Fruit fly (Drosophila melanogaster) whole organism, embryonic: ENCODE results near the gene CG4709.

ENCODE experiments used
- Abd-B ChIP-seq: fragments of 200-800 bp; sonication (Bioruptor generic); optimal IDR thresholded peaks from 2 replicates; lab custom pipeline; 2018; ENCODE audit warnings: missing biosample characterization, mild to moderate bottlenecking, missing genetic modification characterization, moderate library complexity
- B-H2 ChIP-seq: fragments of 200-800 bp; sonication (Bioruptor generic); optimal IDR thresholded peaks from 2 replicates; lab custom pipeline; 2018; ENCODE audit warnings: missing biosample characterization, mild to moderate bottlenecking, missing genetic modification characterization
- Bdp1 ChIP-seq: fragments of 200-800 bp; sonication (Bioruptor generic); optimal IDR thresholded peaks from 3 replicates; lab custom pipeline; 2016; ENCODE audit warnings: missing biosample characterization, missing genetic modification characterization
- CG11560 ChIP-seq: fragments of 200-800 bp; sonication (Bioruptor generic); IDR thresholded peaks from 3 replicates; pipeline ENCODE4 v1.3.6; 2022; ENCODE audit warnings: missing biosample characterization, missing genetic modification characterization
- CG11695 ChIP-seq: fragments of 200-800 bp; sonication (Bioruptor generic); IDR thresholded peaks from 3 replicates; pipeline ENCODE4 v1.3.6; 2022; ENCODE audit warnings: missing biosample characterization, missing genetic modification characterization
- CG15011 ChIP-seq: fragments of 200-800 bp; sonication (Bioruptor generic); optimal IDR thresholded peaks from 3 replicates; lab custom pipeline; 2018; ENCODE audit warnings: missing biosample characterization, mild to moderate bottlenecking, missing genetic modification characterization
- CG15073 ChIP-seq: fragments of 200-800 bp; sonication (Bioruptor generic); optimal IDR thresholded peaks from 2 replicates; lab custom pipeline; 2016; ENCODE audit warnings: missing biosample characterization, missing genetic modification characterization
- CG1603 ChIP-seq: fragments of 200-800 bp; sonication (Bioruptor generic); optimal IDR thresholded peaks from 2 replicates; lab custom pipeline; 2019; ENCODE audit warnings: missing biosample characterization, mild to moderate bottlenecking, missing genetic modification characterization, moderate library complexity
- CG18262 ChIP-seq: fragments of 200-800 bp; optimal IDR thresholded peaks from 3 replicates; lab custom pipeline; 2019; ENCODE audit warnings: missing biosample characterization, mild to moderate bottlenecking, missing genetic modification characterization, moderate library complexity
- CG2129 ChIP-seq: fragments of 200-800 bp; sonication (Bioruptor generic); IDR thresholded peaks from 2 replicates; pipeline ENCODE4 v1.3.6; 2022; ENCODE audit warnings: missing biosample characterization, missing genetic modification characterization; ENCODE audit not compliant: partially characterized antibody
- CG2678 ChIP-seq: fragments of 200-800 bp; sonication (Bioruptor generic); optimal IDR thresholded peaks from 3 replicates; lab custom pipeline; 2019; ENCODE audit warnings: missing biosample characterization, mild to moderate bottlenecking, missing genetic modification characterization, moderate library complexity
- CG30403 ChIP-seq: fragments of 200-800 bp; sonication (Bioruptor generic); optimal IDR thresholded peaks from 3 replicates; lab custom pipeline; 2016; ENCODE audit warnings: missing biosample characterization, missing genetic modification characterization
- CG31441 ChIP-seq: fragments of 200-800 bp; sonication (Bioruptor generic); IDR thresholded peaks from 2 replicates; pipeline ENCODE4 v1.3.6; 2022; ENCODE audit warnings: missing biosample characterization, missing genetic modification characterization
- CG3163 ChIP-seq: fragments of 200-800 bp; sonication (Bioruptor generic); optimal IDR thresholded peaks from 3 replicates; lab custom pipeline; 2016; ENCODE audit warnings: missing biosample characterization, missing genetic modification characterization
- CG4360 ChIP-seq: fragments of 200-800 bp; sonication (Bioruptor generic); IDR thresholded peaks from 2 replicates; pipeline ENCODE4 v1.3.6; 2022; ENCODE audit warnings: missing biosample characterization, missing genetic modification characterization
- CG4424 ChIP-seq: fragments of 200-800 bp; sonication (Bioruptor generic); optimal IDR thresholded peaks from 3 replicates; lab custom pipeline; 2016; ENCODE audit warnings: missing biosample characterization, missing genetic modification characterization
- CG4617 ChIP-seq: fragments of 200-800 bp; sonication (Bioruptor generic); optimal IDR thresholded peaks from 3 replicates; lab custom pipeline; 2016; ENCODE audit warnings: missing biosample characterization, missing genetic modification characterization, borderline replicate concordance
- CG4707 ChIP-seq: fragments of 200-800 bp; sonication (Bioruptor generic); optimal IDR thresholded peaks from 2 replicates; lab custom pipeline; 2018; ENCODE audit warnings: missing biosample characterization, mild to moderate bottlenecking, missing genetic modification characterization, moderate library complexity
- CG4730 ChIP-seq: fragments of 200-800 bp; sonication (Bioruptor generic); IDR thresholded peaks from 2 replicates; pipeline ENCODE4 v1.3.6; 2022; ENCODE audit warnings: missing biosample characterization, missing genetic modification characterization
- CG4854 ChIP-seq: fragments of 200-800 bp; sonication (Bioruptor generic); optimal IDR thresholded peaks from 2 replicates; lab custom pipeline; 2016; ENCODE audit warnings: missing biosample characterization, missing genetic modification characterization, inconsistent platforms
- CG6654 ChIP-seq: fragments of 200-800 bp; sonication (Bioruptor generic); optimal IDR thresholded peaks from 2 replicates; lab custom pipeline; 2017; ENCODE audit warnings: missing biosample characterization, mild to moderate bottlenecking, missing genetic modification characterization
- CG6765 ChIP-seq: fragments of 200-800 bp; sonication (Bioruptor generic); optimal IDR thresholded peaks from 3 replicates; lab custom pipeline; 2017; ENCODE audit warnings: missing biosample characterization, mild to moderate bottlenecking, missing genetic modification characterization
- CG8290 ChIP-seq, 3 experiments: fragments of 200-800 bp; sonication (Bioruptor generic); optimal IDR thresholded peaks; 2 replicates each; lab custom pipeline; 2016 to 2019; ENCODE audit warnings: missing biosample characterization in 3 of 3, missing genetic modification characterization in 3 of 3, mild to moderate bottlenecking in 2 of 3, moderate library complexity in 1 of 3
- CG9932 ChIP-seq: fragments of 200-800 bp; sonication (Bioruptor generic); IDR thresholded peaks from 2 replicates; pipeline ENCODE4 v1.3.6; 2022; ENCODE audit warnings: missing biosample characterization, missing genetic modification characterization
- D ChIP-seq, 2 experiments: fragments of 200-800 bp in 1 of 2; fragments of >200 bp in 1 of 2; sonication (Bioruptor generic) in 1 of 2; optimal IDR thresholded peaks; 2 replicates in 1 of 2; 3 replicates in 1 of 2; lab custom pipeline; 2017; ENCODE audit warnings: mild to moderate bottlenecking in 1 of 2, missing biosample characterization in 1 of 2, missing genetic modification characterization in 1 of 2, missing genetic modification reagents in 1 of 2
- E2f2 ChIP-seq: fragments of 200-800 bp; sonication (Bioruptor generic); IDR thresholded peaks from 2 replicates; pipeline ENCODE4 v1.3.6; 2022; ENCODE audit warnings: missing biosample characterization, missing genetic modification characterization
- Elba2 ChIP-seq: fragments of 200-800 bp; sonication (Bioruptor generic); optimal IDR thresholded peaks from 3 replicates; lab custom pipeline; 2016; ENCODE audit warnings: missing biosample characterization, missing genetic modification characterization
- Ets97D ChIP-seq: fragments of 200-800 bp; sonication (Bioruptor generic); optimal IDR thresholded peaks from 3 replicates; lab custom pipeline; 2016; ENCODE audit warnings: missing biosample characterization, missing genetic modification characterization
- Gug ChIP-seq: fragments of 200-800 bp; sonication (Bioruptor generic); IDR thresholded peaks from 4 replicates; pipeline ENCODE4 v1.3.6; 2022; ENCODE audit warnings: missing biosample characterization, missing genetic modification characterization
- Med ChIP-seq: fragments of 200-800 bp; sonication (Bioruptor generic); peaks from one replicate; lab custom pipeline; 2016; ENCODE audit warnings: missing biosample characterization, missing genetic modification characterization, mild to moderate bottlenecking, inconsistent platforms, moderate library complexity
- NfI ChIP-seq: fragments of 200-800 bp; sonication (Bioruptor generic); optimal IDR thresholded peaks from 3 replicates; lab custom pipeline; 2018; ENCODE audit warnings: missing biosample characterization, mild to moderate bottlenecking, missing genetic modification characterization, moderate library complexity
- Opbp ChIP-seq: fragments of 200-800 bp; sonication (Bioruptor generic); IDR thresholded peaks from 3 replicates; pipeline ENCODE4 v1.3.6; 2022; ENCODE audit warnings: missing biosample characterization, missing genetic modification characterization; ENCODE audit not compliant: partially characterized antibody
- Pdp1 ChIP-seq, 2 experiments: fragments of 200-800 bp; sonication (Bioruptor generic); optimal IDR thresholded peaks; 3 replicates each; lab custom pipeline; 2016; ENCODE audit warnings: missing biosample characterization in 2 of 2, missing genetic modification characterization in 2 of 2, mild to moderate bottlenecking in 1 of 2, moderate library complexity in 1 of 2
- Sry-β ChIP-seq: fragments of 200-800 bp; sonication (Bioruptor generic); optimal IDR thresholded peaks from 2 replicates; lab custom pipeline; 2018; ENCODE audit warnings: missing biosample characterization, mild to moderate bottlenecking, missing genetic modification characterization, moderate library complexity
- Taf1 ChIP-seq: fragments of 200-800 bp; sonication (Bioruptor generic); IDR thresholded peaks from 2 replicates; pipeline ENCODE4 v1.3.6; 2022; ENCODE audit warnings: missing biosample characterization, missing genetic modification characterization
- ab ChIP-seq: fragments of 200-800 bp; sonication (Bioruptor generic); optimal IDR thresholded peaks from 2 replicates; lab custom pipeline; 2016; ENCODE audit warnings: missing biosample characterization, missing genetic modification characterization
- btn ChIP-seq: fragments of 200-800 bp; sonication (Bioruptor generic); optimal IDR thresholded peaks from 2 replicates; lab custom pipeline; 2016; ENCODE audit warnings: missing biosample characterization, missing genetic modification characterization
- chn ChIP-seq: fragments of 200-800 bp; sonication (Bioruptor generic); optimal IDR thresholded peaks from 2 replicates; lab custom pipeline; 2016; ENCODE audit warnings: missing biosample characterization, missing genetic modification characterization
- dan ChIP-seq: fragments of 200-800 bp; sonication (Bioruptor generic); IDR thresholded peaks from 2 replicates; pipeline ENCODE4 v1.3.6; 2022; ENCODE audit warnings: missing biosample characterization, missing genetic modification characterization
- dati ChIP-seq: fragments of 200-800 bp; sonication (Bioruptor generic); IDR thresholded peaks from 2 replicates; pipeline ENCODE4 v1.3.6; 2022; ENCODE audit warnings: missing biosample characterization, missing genetic modification characterization
- exex ChIP-seq: fragments of 200-800 bp; sonication (Bioruptor generic); optimal IDR thresholded peaks from 4 replicates; lab custom pipeline; 2018; ENCODE audit warnings: missing biosample characterization, mild to moderate bottlenecking, missing genetic modification characterization, moderate library complexity
- gcm ChIP-seq: fragments of 200-800 bp; sonication (Bioruptor generic); optimal IDR thresholded peaks from 2 replicates; lab custom pipeline; 2019; ENCODE audit warnings: missing biosample characterization, mild to moderate bottlenecking, missing genetic modification characterization, moderate library complexity
- hth ChIP-seq: fragments of >200 bp; optimal IDR thresholded peaks from 2 replicates; lab custom pipeline; 2017; ENCODE audit warnings: inconsistent platforms
- insv ChIP-seq, 2 experiments: fragments of 200-800 bp; sonication (Bioruptor generic); optimal IDR thresholded peaks; 3 replicates each; lab custom pipeline; 2016 to 2018; ENCODE audit warnings: missing biosample characterization in 2 of 2, missing genetic modification characterization in 2 of 2
- jigr1 ChIP-seq: fragments of 200-800 bp; sonication (Bioruptor generic); IDR thresholded peaks from 3 replicates; pipeline ENCODE4 v1.3.6; 2022; ENCODE audit warnings: missing biosample characterization, missing genetic modification characterization
- pzg ChIP-seq: fragments of 200-800 bp; sonication (Bioruptor generic); optimal IDR thresholded peaks from 3 replicates; lab custom pipeline; 2018; ENCODE audit warnings: missing biosample characterization, mild to moderate bottlenecking, missing genetic modification characterization, moderate library complexity
- rib ChIP-seq: fragments of 200-800 bp; sonication (Bioruptor generic); IDR thresholded peaks from 2 replicates; pipeline ENCODE4 v1.3.6; 2022; ENCODE audit warnings: missing biosample characterization, missing genetic modification characterization
- trem ChIP-seq: fragments of 200-800 bp; optimal IDR thresholded peaks from 3 replicates; lab custom pipeline; 2019; ENCODE audit warnings: missing biosample characterization, mild to moderate bottlenecking, missing genetic modification characterization, moderate library complexity
- trh ChIP-seq: fragments of 200-800 bp; sonication (Bioruptor generic); optimal IDR thresholded peaks from 2 replicates; lab custom pipeline; 2016; ENCODE audit warnings: missing biosample characterization, missing genetic modification characterization

Gene CG4709

DNA sequence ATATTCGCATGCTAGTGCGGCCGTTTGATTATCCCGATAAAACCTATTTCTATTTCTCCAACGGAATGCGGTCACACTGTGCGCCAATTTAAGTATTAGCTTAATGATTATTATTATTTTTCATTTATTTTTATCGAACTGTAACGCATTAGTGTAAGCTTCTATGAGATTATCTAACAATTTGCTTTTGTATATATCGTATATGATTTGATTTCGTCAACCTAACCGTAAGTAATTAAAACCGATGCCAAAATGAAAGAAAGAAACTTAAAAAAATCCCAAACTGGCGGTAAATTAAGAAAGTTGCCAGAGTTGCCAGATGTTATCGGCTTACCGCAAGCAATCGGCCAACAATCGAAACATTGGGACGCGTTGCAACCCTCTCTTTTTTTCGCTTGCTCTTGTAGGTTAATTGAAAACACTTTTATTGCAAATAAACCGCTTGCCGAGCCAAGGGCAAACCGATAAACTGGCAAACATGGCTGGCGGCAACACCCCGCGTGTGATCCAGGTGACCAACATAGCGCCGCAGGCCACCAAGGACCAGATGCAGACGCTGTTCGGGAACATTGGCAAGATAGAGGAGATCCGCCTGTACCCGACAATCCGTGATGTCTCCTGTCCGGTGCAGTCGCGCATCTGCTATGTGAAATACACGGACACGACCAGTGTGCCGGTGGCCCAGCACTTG, 41.4 kb upstream of the CG4709 start, which contains the start of the genes Etl1 and Srp54 (continued):
- TF ChIP-seq CG11560 (tag; lab: Robert Waterston, UW), result no peak
- TF ChIP-seq Pdp1 (GFP tag; optimal IDR thresholded peaks at IDR 0.05; lab: Kevin White, UChicago), result peak in 1 of 2 experiments; percentile 37
- no peak for TF ChIP-seq B-H2 (GFP tag; lab: Kevin White, UChicago)
- TF ChIP-seq CG15011, result no peak
- peak; percentile 30 for TF ChIP-seq CG4617 (GFP tag; lab: Kevin White, UChicago)
- no peak for TF ChIP-seq rib
- no peak for TF ChIP-seq Taf1 (GFP tag; lab: Robert Waterston, UW)
- peak; percentile 9 for TF ChIP-seq Ets97D (GFP tag; lab: Kevin White, UChicago)
- TF ChIP-seq CG30403 (GFP tag; lab: Kevin White, UChicago), result no peak
- no peak for TF ChIP-seq Bdp1
- peak; percentile 75 for TF ChIP-seq trem (tag; lab: Kevin White, UChicago)
- TF ChIP-seq chn (GFP tag; lab: Kevin White, UChicago), result no peak
- TF ChIP-seq CG18262 (tag; lab: Kevin White, UChicago), result no peak
- no peak for TF ChIP-seq CG4854 (GFP tag; lab: Kevin White, UChicago)
- TF ChIP-seq CG6765 (GFP tag; lab: Kevin White, UChicago), result no peak
- TF ChIP-seq dan (GFP tag; lab: Robert Waterston, UW), result no peak
- no peak for TF ChIP-seq ab (GFP tag; lab: Kevin White, UChicago)
- no peak for TF ChIP-seq CG15073 (GFP tag; lab: Kevin White, UChicago)
- peak; percentile 54; the same call in 1 of the 3 replicates for TF ChIP-seq jigr1
- TF ChIP-seq CG4424 (GFP tag; lab: Kevin White, UChicago), result peak; percentile 2
- TF ChIP-seq CG2129 (GFP tag; lab: Robert Waterston, UW), result no peak
- TF ChIP-seq CG2678 (tag; lab: Kevin White, UChicago), result peak; percentile 7
- no peak for TF ChIP-seq trh
- peak; percentile 84 for TF ChIP-seq E2f2
- TF ChIP-seq CG6654 (GFP tag; lab: Kevin White, UChicago), result no peak
- TF ChIP-seq CG11695 (GFP tag; lab: Robert Waterston, UW), result no peak
- peak; percentile 13 for TF ChIP-seq gcm (GFP tag; lab: Kevin White, UChicago)
- TF ChIP-seq CG4730 (GFP tag; lab: Robert Waterston, UW), result no peak
- TF ChIP-seq Gug (GFP tag; lab: Robert Waterston, UW), result peak; percentile 39; the same call in 2 of the 4 replicates
- peak; percentile 43 for TF ChIP-seq pzg (GFP tag; lab: Kevin White, UChicago)
- TF ChIP-seq D (optimal IDR thresholded peaks at IDR 0.05; lab: Kevin White, UChicago), result no peak
- TF ChIP-seq D (GFP tag; optimal IDR thresholded peaks at IDR 0.05; lab: Kevin White, UChicago), result no peak
- TF ChIP-seq NfI, result no peak
- peak; percentile 4; the same call in 1 of the 3 replicates for TF ChIP-seq Opbp (GFP tag; lab: Robert Waterston, UW)
- no peak for TF ChIP-seq CG4707 (GFP tag; lab: Kevin White, UChicago)
- no peak for TF ChIP-seq insv (GFP tag; optimal IDR thresholded peaks at IDR 0.05; lab: Kevin White, UChicago)
- TF ChIP-seq dati, result no peak
- peak; percentile 1 for TF ChIP-seq exex
- TF ChIP-seq hth (lab: Kevin White, UChicago), result no peak
- 0 out of 2 replicates have a peak, but pooled peaks have one; percentile 20 for TF ChIP-seq CG31441
- no peak for TF ChIP-seq Sry-β (GFP tag; lab: Kevin White, UChicago)
- TF ChIP-seq CG1603, result peak; percentile 0
- TF ChIP-seq Abd-B (GFP tag; lab: Kevin White, UChicago), result peak; percentile 27
- TF ChIP-seq CG9932 (GFP tag; lab: Robert Waterston, UW), result peak; percentile 29; the same call in 1 of the 2 replicates
- TF ChIP-seq CG8290 (GFP tag; optimal IDR thresholded peaks at IDR 0.05; lab: Kevin White, UChicago), result peak; percentile 10
- no peak for TF ChIP-seq CG8290 (tag; optimal IDR thresholded peaks at IDR 0.05; lab: Kevin White, UChicago)
- no peak for TF ChIP-seq btn (GFP tag; lab: Kevin White, UChicago)
- no peak for TF ChIP-seq Elba2 (GFP tag; lab: Kevin White, UChicago)
- peak; percentile 66 for TF ChIP-seq Med (GFP tag; lab: Kevin White, UChicago)
- TF ChIP-seq CG3163 (GFP tag; lab: Kevin White, UChicago), result no peak
- no peak for TF ChIP-seq CG4360
